Fruit fly (Drosophila melanogaster): ENCODE data around the gene brwl.

Gene brwl

dm6 chr2L:9569588-9570434 is 1.1 kb downstream of the brwl start (continued):
- TF ChIP-seq ap (GFP tag; IDR thresholded peaks at IDR 0.05) (peak; percentile 82), Lim3 (GFP tag; IDR thresholded peaks at IDR 0.05) (peak; percentile 44; the same call in 1 of the 2 replicates), CG4328 (GFP tag; optimal IDR thresholded peaks at IDR 0.05) (peak; percentile 95), dati (GFP tag; IDR thresholded peaks at IDR 0.05) (peak; percentile 67; the same call in 1 of the 2 replicates), az2 (GFP tag; optimal IDR thresholded peaks at IDR 0.05) (peak; percentile 95), CG11247 (GFP tag; IDR thresholded peaks at IDR 0.05) (peak; percentile 82), vnd (GFP tag; IDR thresholded peaks at IDR 0.05; ENCODE audit: partially characterized antibody) (peak; percentile 37; the same call in 1 of the 3 replicates), CG11456 (GFP tag; IDR thresholded peaks at IDR 0.05) (peak; percentile 84), CG1233 (GFP tag; optimal IDR thresholded peaks at IDR 0.05) (peak; percentile 97), cato (GFP tag; optimal IDR thresholded peaks at IDR 0.05; ENCODE audit: borderline replicate concordance) (peak; percentile 86), exex (tag; optimal IDR thresholded peaks at IDR 0.05) (peak; percentile 84), Adf1 (GFP tag; IDR thresholded peaks at IDR 0.05) (peak; percentile 45; the same call in 1 of the 2 replicates), CG30403 (GFP tag; optimal IDR thresholded peaks at IDR 0.05) (peak; percentile 98), PHDP (tag; optimal IDR thresholded peaks at IDR 0.05) (peak; percentile 96), CG17186 (GFP tag; optimal IDR thresholded peaks at IDR 0.05) (peak; percentile 67), CG10274 (GFP tag; optimal IDR thresholded peaks at IDR 0.05) (peak; percentile 92), tap (tag; optimal IDR thresholded peaks at IDR 0.05) (peak; percentile 91), Atf6 (GFP tag; IDR thresholded peaks at IDR 0.05) (peak; percentile 95), dm (GFP tag; optimal IDR thresholded peaks at IDR 0.05) (peak; percentile 79), bbx (GFP tag; IDR thresholded peaks at IDR 0.05; ENCODE audit: partially characterized antibody) (peak; percentile 41; the same call in 1 of the 2 replicates), al (GFP tag; IDR thresholded peaks at IDR 0.05) (peak; percentile 91), Jarid2 (GFP tag; optimal IDR thresholded peaks at IDR 0.05) (peak; percentile 87), CG8478 (optimal IDR thresholded peaks at IDR 0.05) (no peak), salm (tag; optimal IDR thresholded peaks at IDR 0.05) (peak; percentile 93), Xrp1 (GFP tag; IDR thresholded peaks at IDR 0.05) (peak; percentile 93), CTCF (GFP tag; optimal IDR thresholded peaks at IDR 0.05) (peak; percentile 65), Fer1 (GFP tag; optimal IDR thresholded peaks at IDR 0.05) (peak; percentile 97), Antp (GFP tag; optimal IDR thresholded peaks at IDR 0.05) (peak; percentile 80), Gug (GFP tag; IDR thresholded peaks at IDR 0.05) (peak; percentile 77; the same call in 3 of the 4 replicates), BtbVII (GFP tag; optimal IDR thresholded peaks at IDR 0.05) (peak; percentile 98), prd (optimal IDR thresholded peaks at IDR 0.05) (no peak), prd (GFP tag; IDR thresholded peaks at IDR 0.05) (peak; percentile 93), CG14441 (GFP tag; IDR thresholded peaks at IDR 0.05) (peak; percentile 89), pzg (GFP tag; optimal IDR thresholded peaks at IDR 0.05) (no peak), CG34422 (GFP tag; IDR thresholded peaks at IDR 0.05) (peak; percentile 91), hbn (GFP tag; IDR thresholded peaks at IDR 0.05; ENCODE audit: partially characterized antibody) (no peak), CG10462 (GFP tag; optimal IDR thresholded peaks at IDR 0.05) (peak; percentile 94), trh (GFP tag; optimal IDR thresholded peaks at IDR 0.05) (peak; percentile 87), pan (optimal IDR thresholded peaks at IDR 0.05) (no peak), pan (GFP tag; optimal IDR thresholded peaks at IDR 0.05 in 1 of 2, IDR thresholded peaks at IDR 0.05 in 1 of 2) (peak in 1 of 2 experiments; percentile 93), disco-r (GFP tag; optimal IDR thresholded peaks at IDR 0.05) (peak; percentile 78), Rx (GFP tag; IDR thresholded peaks at IDR 0.05) (peak; percentile 72), Tbp (GFP tag; optimal IDR thresholded peaks at IDR 0.05) (no peak), CG8290 (GFP tag; optimal IDR thresholded peaks at IDR 0.05) (peak; percentile 92), CG8290 (tag; optimal IDR thresholded peaks at IDR 0.05) (peak; percentile 59 to 76), yki (optimal IDR thresholded peaks at IDR 0.05) (no peak), otp (GFP tag; IDR thresholded peaks at IDR 0.05) (peak; percentile 52; the same call in 1 of the 3 replicates), Spps (tag; optimal IDR thresholded peaks at IDR 0.05) (peak; percentile 92), Chrac-16 (GFP tag; optimal IDR thresholded peaks at IDR 0.05) (peak; percentile 95), mld (GFP tag; IDR thresholded peaks at IDR 0.05; ENCODE audit: partially characterized antibody) (no peak), Asciz (GFP tag; optimal IDR thresholded peaks at IDR 0.05) (peak; percentile 96)
